Worm (Caenorhabditis elegans) whole organism, L1 larva: ENCODE results near the gene F41E6.17.
A peak's percentile ranks its signal among the peaks of the same experiment; 100 is the strongest.

Source experiments
- C04F5.9 ChIP-seq: sonication (generic microtip); optimal IDR thresholded peaks from 2 replicates; lab custom pipeline; 2016; ENCODE audit warnings: missing genetic modification characterization, missing compliant biosample characterization
- alr-1 ChIP-seq: fragments of 200-800 bp; sonication (Bioruptor generic); optimal IDR thresholded peaks from 2 replicates; lab custom pipeline; 2018; ENCODE audit warnings: borderline replicate concordance, mild to moderate bottlenecking, missing genetic modification characterization, missing compliant biosample characterization
- blmp-1 ChIP-seq: fragments of 150-350 bp; optimal IDR thresholded peaks from 2 replicates; lab custom pipeline; 2014; ENCODE audit warnings: missing biosample characterization, missing genetic modification characterization
- ceh-8 ChIP-seq: fragments of 200-800 bp; sonication (Bioruptor generic); optimal IDR thresholded peaks from 2 replicates; lab custom pipeline; 2018; ENCODE audit warnings: mild to moderate bottlenecking, missing genetic modification characterization, moderate library complexity, missing compliant biosample characterization
- ceh-82 ChIP-seq, 3 experiments: fragments of 150-350 bp in 1 of 3; sonication (generic microtip) in 2 of 3; optimal IDR thresholded peaks; 2 replicates each; lab custom pipeline; 2014 to 2017; ENCODE audit warnings: missing biosample characterization in 3 of 3, missing genetic modification characterization in 3 of 3
- ceh-90 ChIP-seq: sonication (generic microtip); optimal IDR thresholded peaks from 2 replicates; lab custom pipeline; 2016; ENCODE audit warnings: missing genetic modification characterization, missing compliant biosample characterization
- efl-1 ChIP-seq, 4 experiments: fragments of 150-350 bp; optimal IDR thresholded peaks in 3 of 4; peaks in 1 of 4; 1 replicate in 1 of 4; 2 replicates in 3 of 4; lab custom pipeline; 2014; ENCODE audit warnings: missing biosample characterization in 2 of 4, missing genetic modification characterization in 2 of 4, missing genetic modification reagents in 2 of 4
- egl-13 ChIP-seq: sonication (generic microtip); optimal IDR thresholded peaks from 2 replicates; lab custom pipeline; 2016; ENCODE audit warnings: missing genotype, missing genetic modification reagents, missing genetic modification characterization, missing compliant biosample characterization
- elt-3 ChIP-seq, 6 experiments: fragments of 150-350 bp in 1 of 6; sonication (generic microtip); optimal IDR thresholded peaks; 2 replicates each; lab custom pipeline; 2017 to 2018; ENCODE audit warnings: missing biosample characterization in 6 of 6, missing genetic modification characterization in 6 of 6, inconsistent platforms in 1 of 6
- ets-5 ChIP-seq: fragments of 200-800 bp; sonication (Bioruptor generic); IDR thresholded peaks from 2 replicates; pipeline ENCODE4 v1.3.6; 2022; ENCODE audit warnings: missing genetic modification characterization, missing compliant biosample characterization
- fkh-10 ChIP-seq: sonication (generic microtip); optimal IDR thresholded peaks from 2 replicates; lab custom pipeline; 2017; ENCODE audit warnings: missing biosample characterization, missing genetic modification reagents, missing genetic modification characterization
- fkh-4 ChIP-seq: sonication (generic microtip); optimal IDR thresholded peaks from 2 replicates; lab custom pipeline; 2016; ENCODE audit warnings: missing compliant biosample characterization, missing genetic modification characterization, borderline replicate concordance
- fkh-8 ChIP-seq: sonication (generic microtip); optimal IDR thresholded peaks from 2 replicates; lab custom pipeline; 2016; ENCODE audit warnings: mild to moderate bottlenecking, missing genetic modification characterization, missing compliant biosample characterization
- fos-1 ChIP-seq: fragments of 150-350 bp; optimal IDR thresholded peaks from 2 replicates; lab custom pipeline; 2014; ENCODE audit warnings: missing biosample characterization, missing genetic modification characterization
- grh-1 ChIP-seq: fragments of 200-800 bp; sonication (Bioruptor generic); IDR thresholded peaks from 2 replicates; pipeline ENCODE4 v1.3.6; 2022; ENCODE audit warnings: missing genetic modification reagents, missing genetic modification characterization, missing compliant biosample characterization
- hpl-2 ChIP-seq: fragments of 150-350 bp; optimal IDR thresholded peaks from 2 replicates; lab custom pipeline; 2014; ENCODE audit warnings: missing biosample characterization, missing genetic modification reagents, missing genetic modification characterization
- irx-1 ChIP-seq: sonication (generic microtip); optimal IDR thresholded peaks from 2 replicates; lab custom pipeline; 2016; ENCODE audit warnings: missing genetic modification characterization, missing compliant biosample characterization
- isw-1 ChIP-seq: fragments of 200-800 bp; sonication (Bioruptor generic); IDR thresholded peaks from 2 replicates; pipeline ENCODE4 v1.3.6; 2022; ENCODE audit warnings: missing genetic modification characterization, missing compliant biosample characterization
- jun-1 ChIP-seq: fragments of 150-350 bp; optimal IDR thresholded peaks from 2 replicates; lab custom pipeline; 2014; ENCODE audit warnings: missing biosample characterization, missing genetic modification reagents, missing genetic modification characterization
- lin-13 ChIP-seq: fragments of 150-350 bp; optimal IDR thresholded peaks from 2 replicates; lab custom pipeline; 2014; ENCODE audit warnings: missing biosample characterization, missing genetic modification reagents, missing genetic modification characterization
- lin-14 ChIP-seq: fragments of 200-800 bp; sonication (Bioruptor generic); optimal IDR thresholded peaks from 2 replicates; lab custom pipeline; 2018; ENCODE audit warnings: mild to moderate bottlenecking, missing genetic modification characterization, moderate library complexity, missing compliant biosample characterization
- lin-35 ChIP-seq, 2 experiments: fragments of 150-350 bp; optimal IDR thresholded peaks; 2 replicates each; lab custom pipeline; 2014; ENCODE audit warnings: missing biosample characterization in 2 of 2, missing genetic modification characterization in 2 of 2, missing genetic modification reagents in 2 of 2
- lir-3 ChIP-seq: sonication (generic microtip); optimal IDR thresholded peaks from 2 replicates; lab custom pipeline; 2016; ENCODE audit warnings: mild to moderate bottlenecking, missing genetic modification characterization, moderate library complexity, missing compliant biosample characterization; ENCODE audit not compliant: poor library complexity
- lsy-2 ChIP-seq, 2 experiments: fragments of 150-350 bp; optimal IDR thresholded peaks; 2 replicates each; lab custom pipeline; 2014; ENCODE audit warnings: missing biosample characterization in 2 of 2, missing genetic modification characterization in 2 of 2
- mdl-1 ChIP-seq, 2 experiments: fragments of 150-350 bp; optimal IDR thresholded peaks; 2 replicates each; lab custom pipeline; 2014 to 2017; ENCODE audit warnings: missing biosample characterization in 2 of 2, missing genetic modification characterization in 2 of 2, inconsistent platforms in 1 of 2
- mep-1 ChIP-seq: fragments of 150-350 bp; optimal IDR thresholded peaks from 2 replicates; lab custom pipeline; 2014; ENCODE audit warnings: missing biosample characterization, missing genetic modification characterization
- nhr-11 ChIP-seq: fragments of 150-350 bp; optimal IDR thresholded peaks from 2 replicates; lab custom pipeline; 2014; ENCODE audit warnings: missing biosample characterization, missing genetic modification characterization
- nhr-12 ChIP-seq: sonication (generic microtip); optimal IDR thresholded peaks from 2 replicates; lab custom pipeline; 2017; ENCODE audit warnings: missing biosample characterization, missing genetic modification characterization
- nhr-19 ChIP-seq: fragments of 200-800 bp; sonication (Bioruptor generic); conservative IDR thresholded peaks from 2 replicates; pipeline ENCODE4 v1.3.6; 2022; ENCODE audit warnings: missing genetic modification characterization, missing compliant biosample characterization
- nhr-237 ChIP-seq: fragments of 150-350 bp; optimal IDR thresholded peaks from 2 replicates; lab custom pipeline; 2014; ENCODE audit warnings: missing biosample characterization, missing genetic modification characterization
- nhr-28 ChIP-seq: fragments of 150-350 bp; optimal IDR thresholded peaks from 2 replicates; lab custom pipeline; 2014; ENCODE audit warnings: missing biosample characterization, missing genetic modification characterization
- nhr-47 ChIP-seq: sonication (generic microtip); optimal IDR thresholded peaks from 2 replicates; lab custom pipeline; 2016; ENCODE audit warnings: mild to moderate bottlenecking, missing genetic modification characterization, moderate library complexity, missing compliant biosample characterization
- nhr-84 ChIP-seq: sonication (generic microtip); optimal IDR thresholded peaks from 2 replicates; lab custom pipeline; 2017; ENCODE audit warnings: missing biosample characterization, missing genetic modification characterization
- nhr-85 ChIP-seq: sonication (generic microtip); peaks from one replicate; lab custom pipeline; 2016; ENCODE audit warnings: missing genetic modification characterization, inconsistent platforms, missing compliant biosample characterization
- pag-3 ChIP-seq: sonication (generic microtip); optimal IDR thresholded peaks from 2 replicates; lab custom pipeline; 2017; ENCODE audit warnings: missing genetic modification characterization, mild to moderate bottlenecking, missing compliant biosample characterization, antibody characterized with exemption, borderline replicate concordance; ENCODE audit not compliant: insufficient read depth
- pax-3 ChIP-seq: fragments of 200-800 bp; sonication (Bioruptor generic); optimal IDR thresholded peaks from 2 replicates; lab custom pipeline; 2018; ENCODE audit warnings: mild to moderate bottlenecking, missing genetic modification characterization, moderate library complexity, missing compliant biosample characterization
- rnt-1 ChIP-seq: sonication (generic microtip); optimal IDR thresholded peaks from 2 replicates; lab custom pipeline; 2016; ENCODE audit warnings: mild to moderate bottlenecking, missing genetic modification characterization, moderate library complexity, missing compliant biosample characterization
- skn-1 ChIP-seq: fragments of 150-350 bp; optimal IDR thresholded peaks from 2 replicates; lab custom pipeline; 2014; ENCODE audit warnings: missing biosample characterization, missing genetic modification characterization
- snpc-4 ChIP-seq: fragments of 150-350 bp; optimal IDR thresholded peaks from 2 replicates; lab custom pipeline; 2014; ENCODE audit warnings: missing biosample characterization, missing genetic modification characterization
- snu-23 ChIP-seq: sonication (generic microtip); optimal IDR thresholded peaks from 2 replicates; lab custom pipeline; 2016; ENCODE audit warnings: missing genetic modification characterization, missing compliant biosample characterization
- sox-4 ChIP-seq: sonication (generic microtip); optimal IDR thresholded peaks from 2 replicates; lab custom pipeline; 2016; ENCODE audit warnings: missing genetic modification characterization, missing compliant biosample characterization
- sptf-1 ChIP-seq: fragments of 150-350 bp; optimal IDR thresholded peaks from 2 replicates; lab custom pipeline; 2014; ENCODE audit warnings: missing biosample characterization, missing genetic modification characterization
- sup-37 ChIP-seq: fragments of 200-800 bp; sonication (Bioruptor generic); optimal IDR thresholded peaks from 2 replicates; lab custom pipeline; 2018; ENCODE audit warnings: mild to moderate bottlenecking, missing genetic modification characterization, missing compliant biosample characterization
- swsn-7 ChIP-seq: sonication (generic microtip); optimal IDR thresholded peaks from 2 replicates; lab custom pipeline; 2016; ENCODE audit warnings: missing genetic modification characterization, missing compliant biosample characterization
- tbx-2 ChIP-seq: sonication (generic microtip); optimal IDR thresholded peaks from 2 replicates; lab custom pipeline; 2016; ENCODE audit warnings: missing genetic modification characterization, missing compliant biosample characterization
- unc-98 ChIP-seq: fragments of 200-800 bp; sonication (Bioruptor generic); IDR thresholded peaks from 2 replicates; pipeline ENCODE4 v1.3.6; 2022; ENCODE audit warnings: missing genetic modification characterization, missing compliant biosample characterization
- vab-15 ChIP-seq: sonication (generic microtip); optimal IDR thresholded peaks from 2 replicates; lab custom pipeline; 2017; ENCODE audit warnings: missing genotype, mild to moderate bottlenecking, missing genetic modification characterization, missing compliant biosample characterization
- xbp-1 ChIP-seq: sonication (generic microtip); optimal IDR thresholded peaks from 2 replicates; lab custom pipeline; 2016; ENCODE audit warnings: missing genetic modification characterization, missing compliant biosample characterization
- ztf-11 ChIP-seq, 2 experiments: sonication (generic microtip); optimal IDR thresholded peaks; 2 replicates each; lab custom pipeline; 2016 to 2017; ENCODE audit warnings: missing genetic modification characterization in 2 of 2, missing biosample characterization in 1 of 2, missing compliant biosample characterization in 1 of 2
- ztf-4 ChIP-seq: fragments of 150-350 bp; optimal IDR thresholded peaks from 2 replicates; lab custom pipeline; 2014; ENCODE audit warnings: missing biosample characterization, missing genetic modification characterization

The F41E6.17 gene

ce11 chrV:8662056-8663006 is 38.4 kb downstream of the F41E6.17 start:
- TF ChIP-seq unc-98 (GFP tag; lab: Robert Waterston, UW) = no peak
- TF ChIP-seq ceh-82 (tag; optimal IDR thresholded peaks at IDR 0.05; lab: Kevin White, UChicago) = peak in 1 of 3 experiments; percentile 19
- TF ChIP-seq swsn-7 (tag; lab: Kevin White, UChicago) = peak; percentile 6
- no peak for TF ChIP-seq ztf-4
- no peak for TF ChIP-seq nhr-12 (tag; lab: Kevin White, UChicago)
- no peak for TF ChIP-seq nhr-84 (tag; lab: Kevin White, UChicago)
- peak; percentile 22 to 39 for TF ChIP-seq lsy-2 (tag; optimal IDR thresholded peaks at IDR 0.05; lab: Kevin White, UChicago)
- TF ChIP-seq egl-13 (tag; lab: Kevin White, UChicago) = no peak
- TF ChIP-seq ztf-11 (tag; optimal IDR thresholded peaks at IDR 0.05; lab: Kevin White, UChicago) = no peak
- peak; percentile 64 for TF ChIP-seq nhr-19
- no peak for TF ChIP-seq ets-5 (GFP tag; lab: Robert Waterston, UW)
- peak; percentile 93 for TF ChIP-seq lin-14 (GFP tag; lab: Kevin White, UChicago)
- no peak for TF ChIP-seq rnt-1 (tag; lab: Kevin White, UChicago)
- TF ChIP-seq sox-4 (tag; lab: Kevin White, UChicago) = no peak
- peak in 1 of 2 experiments; percentile 36 for TF ChIP-seq lin-35 (GFP tag; optimal IDR thresholded peaks at IDR 0.05; lab: Kevin White, UChicago)
- TF ChIP-seq grh-1 = peak; percentile 62; the same call in 1 of the 2 replicates
- no peak for TF ChIP-seq fkh-10 (GFP tag; lab: Kevin White, UChicago)
- no peak for TF ChIP-seq efl-1 (optimal IDR thresholded peaks at IDR 0.05; lab: Kevin White, UChicago)
- peak in 1 of 2 experiments; percentile 75 for TF ChIP-seq efl-1 (GFP tag; optimal IDR thresholded peaks at IDR 0.05 in 1 of 2; lab: Kevin White, UChicago)
- peak; percentile 60 for TF ChIP-seq irx-1 (tag; lab: Kevin White, UChicago)
- TF ChIP-seq skn-1 = no peak
- TF ChIP-seq ceh-8 (GFP tag; lab: Kevin White, UChicago) = no peak
- TF ChIP-seq isw-1 (GFP tag; lab: Robert Waterston, UW) = no peak
- TF ChIP-seq sup-37 (GFP tag; lab: Kevin White, UChicago) = no peak
- TF ChIP-seq xbp-1 (tag; lab: Kevin White, UChicago) = peak; percentile 35
- peak; percentile 69 for TF ChIP-seq nhr-47 (tag; lab: Kevin White, UChicago)
- no peak for TF ChIP-seq C04F5.9 (tag; lab: Kevin White, UChicago)
- no peak for TF ChIP-seq alr-1 (tag; lab: Kevin White, UChicago)
- peak; percentile 19 for TF ChIP-seq pag-3 (tag; lab: Kevin White, UChicago)
- no peak for TF ChIP-seq hpl-2 (GFP tag; lab: Kevin White, UChicago)
- TF ChIP-seq mep-1 (tag; lab: Kevin White, UChicago) = peak; percentile 47
- TF ChIP-seq snu-23 (GFP tag; lab: Kevin White, UChicago) = peak; percentile 71
- TF ChIP-seq nhr-28 (tag; lab: Kevin White, UChicago) = no peak
- TF ChIP-seq sptf-1 (tag; lab: Kevin White, UChicago) = no peak
- TF ChIP-seq nhr-11 (tag; lab: Kevin White, UChicago) = no peak
- peak; percentile 4 for TF ChIP-seq snpc-4 (tag; lab: Kevin White, UChicago)
- no peak for TF ChIP-seq fos-1 (tag; lab: Kevin White, UChicago)
- peak in 4 of 6 experiments; percentile 13 to 64 (median 35) for TF ChIP-seq elt-3 (tag; optimal IDR thresholded peaks at IDR 0.05; lab: Kevin White, UChicago)
- TF ChIP-seq fkh-4 (tag; lab: Kevin White, UChicago) = no peak
- TF ChIP-seq vab-15 (tag; lab: Kevin White, UChicago) = no peak
- TF ChIP-seq pax-3 (tag; lab: Kevin White, UChicago) = no peak
- TF ChIP-seq tbx-2 = peak; percentile 53
- peak in 1 of 2 experiments; percentile 51 for TF ChIP-seq mdl-1 (tag; optimal IDR thresholded peaks at IDR 0.05; lab: Kevin White, UChicago)
- peak; percentile 4 for TF ChIP-seq lin-13 (GFP tag; lab: Kevin White, UChicago)
- TF ChIP-seq fkh-8 = no peak
- peak; percentile 99 for TF ChIP-seq nhr-85 (tag; lab: Kevin White, UChicago)
- TF ChIP-seq jun-1 (tag; lab: Kevin White, UChicago) = no peak
- TF ChIP-seq nhr-237 = no peak
- peak; percentile 94 for TF ChIP-seq blmp-1 (tag; lab: Kevin White, UChicago)
- no peak for TF ChIP-seq lir-3 (tag; lab: Kevin White, UChicago)
- no peak for TF ChIP-seq ceh-90 (tag; lab: Kevin White, UChicago)
